Worm (Caenorhabditis elegans) whole organism, L1 larva: ENCODE measurements around the gene C03A3.9.

ENCODE experiments used
- C16A3.4 ChIP-seq: fragments of 150-350 bp; optimal IDR thresholded peaks from 2 replicates; lab custom pipeline; 2014; ENCODE audit warnings: missing biosample characterization, missing genetic modification characterization
- C34B4.2 ChIP-seq: sonication (generic microtip); optimal IDR thresholded peaks from 2 replicates; lab custom pipeline; 2017; ENCODE audit warnings: mild to moderate bottlenecking, missing genetic modification characterization, missing compliant biosample characterization
- Y116A8C.19 ChIP-seq: sonication (generic microtip); optimal IDR thresholded peaks from 2 replicates; lab custom pipeline; 2016; ENCODE audit warnings: missing compliant biosample characterization, missing genetic modification characterization, borderline replicate concordance
- alr-1 ChIP-seq: fragments of 200-800 bp; sonication (Bioruptor generic); optimal IDR thresholded peaks from 2 replicates; lab custom pipeline; 2018; ENCODE audit warnings: borderline replicate concordance, mild to moderate bottlenecking, missing genetic modification characterization, missing compliant biosample characterization
- ama-1 ChIP-seq: fragments of 150-350 bp; optimal IDR thresholded peaks from 2 replicates; lab custom pipeline; 2014
- blmp-1 ChIP-seq: fragments of 150-350 bp; optimal IDR thresholded peaks from 2 replicates; lab custom pipeline; 2014; ENCODE audit warnings: missing biosample characterization, missing genetic modification characterization
- ceh-88 ChIP-seq: fragments of 200-800 bp; sonication (Bioruptor generic); IDR thresholded peaks from 2 replicates; pipeline ENCODE4 v1.3.6; 2022; ENCODE audit warnings: missing genetic modification characterization, missing compliant biosample characterization
- ceh-90 ChIP-seq: sonication (generic microtip); optimal IDR thresholded peaks from 2 replicates; lab custom pipeline; 2016; ENCODE audit warnings: missing genetic modification characterization, missing compliant biosample characterization
- dpl-1 ChIP-seq, 3 experiments: fragments of 150-350 bp in 2 of 3; sonication (generic microtip) in 1 of 3; optimal IDR thresholded peaks; 2 replicates each; lab custom pipeline; 2014 to 2017; ENCODE audit warnings: missing biosample characterization in 3 of 3, missing genetic modification characterization in 3 of 3, missing genetic modification reagents in 3 of 3
- dsc-1 ChIP-seq: sonication (generic microtip); optimal IDR thresholded peaks from 2 replicates; lab custom pipeline; 2016; ENCODE audit warnings: mild to moderate bottlenecking, missing genetic modification characterization, missing compliant biosample characterization
- efl-1 ChIP-seq, 4 experiments: fragments of 150-350 bp; optimal IDR thresholded peaks in 3 of 4; peaks in 1 of 4; 1 replicate in 1 of 4; 2 replicates in 3 of 4; lab custom pipeline; 2014; ENCODE audit warnings: missing biosample characterization in 2 of 4, missing genetic modification characterization in 2 of 4, missing genetic modification reagents in 2 of 4
- egl-27 ChIP-seq, 2 experiments: fragments of 150-350 bp in 1 of 2; sonication (generic microtip); optimal IDR thresholded peaks; 3 replicates each; lab custom pipeline; 2017 to 2018; ENCODE audit warnings: missing biosample characterization in 2 of 2, missing genetic modification characterization in 2 of 2, missing genetic modification reagents in 2 of 2
- fkh-4 ChIP-seq: sonication (generic microtip); optimal IDR thresholded peaks from 2 replicates; lab custom pipeline; 2016; ENCODE audit warnings: missing compliant biosample characterization, missing genetic modification characterization, borderline replicate concordance
- grh-1 ChIP-seq: fragments of 200-800 bp; sonication (Bioruptor generic); IDR thresholded peaks from 2 replicates; pipeline ENCODE4 v1.3.6; 2022; ENCODE audit warnings: missing genetic modification reagents, missing genetic modification characterization, missing compliant biosample characterization
- hlh-17 ChIP-seq: fragments of 200-800 bp; sonication (Bioruptor generic); optimal IDR thresholded peaks from 2 replicates; lab custom pipeline; 2018; ENCODE audit warnings: missing genetic modification characterization, mild to moderate bottlenecking, missing compliant biosample characterization, moderate library complexity, borderline replicate concordance
- isw-1 ChIP-seq: fragments of 200-800 bp; sonication (Bioruptor generic); IDR thresholded peaks from 2 replicates; pipeline ENCODE4 v1.3.6; 2022; ENCODE audit warnings: missing genetic modification characterization, missing compliant biosample characterization
- jun-1 ChIP-seq: fragments of 150-350 bp; optimal IDR thresholded peaks from 2 replicates; lab custom pipeline; 2014; ENCODE audit warnings: missing biosample characterization, missing genetic modification reagents, missing genetic modification characterization
- lin-13 ChIP-seq: fragments of 150-350 bp; optimal IDR thresholded peaks from 2 replicates; lab custom pipeline; 2014; ENCODE audit warnings: missing biosample characterization, missing genetic modification reagents, missing genetic modification characterization
- lin-14 ChIP-seq: fragments of 200-800 bp; sonication (Bioruptor generic); optimal IDR thresholded peaks from 2 replicates; lab custom pipeline; 2018; ENCODE audit warnings: mild to moderate bottlenecking, missing genetic modification characterization, moderate library complexity, missing compliant biosample characterization
- lin-35 ChIP-seq, 2 experiments: fragments of 150-350 bp; optimal IDR thresholded peaks; 2 replicates each; lab custom pipeline; 2014; ENCODE audit warnings: missing biosample characterization in 2 of 2, missing genetic modification characterization in 2 of 2, missing genetic modification reagents in 2 of 2
- lir-3 ChIP-seq: sonication (generic microtip); optimal IDR thresholded peaks from 2 replicates; lab custom pipeline; 2016; ENCODE audit warnings: mild to moderate bottlenecking, missing genetic modification characterization, moderate library complexity, missing compliant biosample characterization; ENCODE audit not compliant: poor library complexity
- nhr-11 ChIP-seq: fragments of 150-350 bp; optimal IDR thresholded peaks from 2 replicates; lab custom pipeline; 2014; ENCODE audit warnings: missing biosample characterization, missing genetic modification characterization
- nhr-19 ChIP-seq: fragments of 200-800 bp; sonication (Bioruptor generic); conservative IDR thresholded peaks from 2 replicates; pipeline ENCODE4 v1.3.6; 2022; ENCODE audit warnings: missing genetic modification characterization, missing compliant biosample characterization
- nhr-20 ChIP-seq: sonication (generic microtip); optimal IDR thresholded peaks from 2 replicates; lab custom pipeline; 2016; ENCODE audit warnings: mild to moderate bottlenecking, missing genetic modification characterization, missing compliant biosample characterization
- nhr-237 ChIP-seq: fragments of 150-350 bp; optimal IDR thresholded peaks from 2 replicates; lab custom pipeline; 2014; ENCODE audit warnings: missing biosample characterization, missing genetic modification characterization
- nhr-28 ChIP-seq: fragments of 150-350 bp; optimal IDR thresholded peaks from 2 replicates; lab custom pipeline; 2014; ENCODE audit warnings: missing biosample characterization, missing genetic modification characterization
- nhr-76 ChIP-seq: sonication (generic microtip); optimal IDR thresholded peaks from 2 replicates; lab custom pipeline; 2017; ENCODE audit warnings: missing biosample characterization, missing genetic modification characterization
- nhr-84 ChIP-seq: sonication (generic microtip); optimal IDR thresholded peaks from 2 replicates; lab custom pipeline; 2017; ENCODE audit warnings: missing biosample characterization, missing genetic modification characterization
- nhr-90 ChIP-seq: sonication (generic microtip); optimal IDR thresholded peaks from 2 replicates; lab custom pipeline; 2016; ENCODE audit warnings: mild to moderate bottlenecking, missing genetic modification characterization, missing compliant biosample characterization; ENCODE audit not compliant: poor library complexity
- pax-3 ChIP-seq: fragments of 200-800 bp; sonication (Bioruptor generic); optimal IDR thresholded peaks from 2 replicates; lab custom pipeline; 2018; ENCODE audit warnings: mild to moderate bottlenecking, missing genetic modification characterization, moderate library complexity, missing compliant biosample characterization
- pqm-1 ChIP-seq: sonication (generic microtip); optimal IDR thresholded peaks from 3 replicates; lab custom pipeline; 2017; ENCODE audit warnings: missing biosample characterization, missing genetic modification characterization
- rnt-1 ChIP-seq: sonication (generic microtip); optimal IDR thresholded peaks from 2 replicates; lab custom pipeline; 2016; ENCODE audit warnings: mild to moderate bottlenecking, missing genetic modification characterization, moderate library complexity, missing compliant biosample characterization
- skn-1 ChIP-seq: fragments of 150-350 bp; optimal IDR thresholded peaks from 2 replicates; lab custom pipeline; 2014; ENCODE audit warnings: missing biosample characterization, missing genetic modification characterization
- snpc-4 ChIP-seq: fragments of 150-350 bp; optimal IDR thresholded peaks from 2 replicates; lab custom pipeline; 2014; ENCODE audit warnings: missing biosample characterization, missing genetic modification characterization
- snu-23 ChIP-seq: sonication (generic microtip); optimal IDR thresholded peaks from 2 replicates; lab custom pipeline; 2016; ENCODE audit warnings: missing genetic modification characterization, missing compliant biosample characterization
- sup-37 ChIP-seq: fragments of 200-800 bp; sonication (Bioruptor generic); optimal IDR thresholded peaks from 2 replicates; lab custom pipeline; 2018; ENCODE audit warnings: mild to moderate bottlenecking, missing genetic modification characterization, missing compliant biosample characterization
- swsn-7 ChIP-seq: sonication (generic microtip); optimal IDR thresholded peaks from 2 replicates; lab custom pipeline; 2016; ENCODE audit warnings: missing genetic modification characterization, missing compliant biosample characterization
- tbx-2 ChIP-seq: sonication (generic microtip); optimal IDR thresholded peaks from 2 replicates; lab custom pipeline; 2016; ENCODE audit warnings: missing genetic modification characterization, missing compliant biosample characterization
- unc-130 ChIP-seq: fragments of 150-350 bp; optimal IDR thresholded peaks from 2 replicates; lab custom pipeline; 2017; ENCODE audit warnings: missing biosample characterization, missing genetic modification characterization, inconsistent platforms
- unc-30 ChIP-seq: sonication (generic microtip); optimal IDR thresholded peaks from 2 replicates; lab custom pipeline; 2017; ENCODE audit warnings: missing biosample characterization, missing genetic modification characterization
- unc-62 ChIP-seq: fragments of 150-350 bp; optimal IDR thresholded peaks from 2 replicates; lab custom pipeline; 2014; ENCODE audit warnings: missing biosample characterization, missing genetic modification reagents, missing genetic modification characterization
- unc-86 ChIP-seq: sonication (generic microtip); optimal IDR thresholded peaks from 2 replicates; lab custom pipeline; 2016; ENCODE audit warnings: missing genetic modification characterization, missing compliant biosample characterization
- vab-15 ChIP-seq: sonication (generic microtip); optimal IDR thresholded peaks from 2 replicates; lab custom pipeline; 2017; ENCODE audit warnings: missing genotype, mild to moderate bottlenecking, missing genetic modification characterization, missing compliant biosample characterization
- xbp-1 ChIP-seq: sonication (generic microtip); optimal IDR thresholded peaks from 2 replicates; lab custom pipeline; 2016; ENCODE audit warnings: missing genetic modification characterization, missing compliant biosample characterization
- zip-4 ChIP-seq: fragments of 200-800 bp; sonication (Bioruptor generic); optimal IDR thresholded peaks from 2 replicates; lab custom pipeline; 2018; ENCODE audit warnings: mild to moderate bottlenecking, missing genetic modification characterization, moderate library complexity, missing compliant biosample characterization
- ztf-4 ChIP-seq: fragments of 150-350 bp; optimal IDR thresholded peaks from 2 replicates; lab custom pipeline; 2014; ENCODE audit warnings: missing biosample characterization, missing genetic modification characterization

C03A3.9 gene

DNA sequence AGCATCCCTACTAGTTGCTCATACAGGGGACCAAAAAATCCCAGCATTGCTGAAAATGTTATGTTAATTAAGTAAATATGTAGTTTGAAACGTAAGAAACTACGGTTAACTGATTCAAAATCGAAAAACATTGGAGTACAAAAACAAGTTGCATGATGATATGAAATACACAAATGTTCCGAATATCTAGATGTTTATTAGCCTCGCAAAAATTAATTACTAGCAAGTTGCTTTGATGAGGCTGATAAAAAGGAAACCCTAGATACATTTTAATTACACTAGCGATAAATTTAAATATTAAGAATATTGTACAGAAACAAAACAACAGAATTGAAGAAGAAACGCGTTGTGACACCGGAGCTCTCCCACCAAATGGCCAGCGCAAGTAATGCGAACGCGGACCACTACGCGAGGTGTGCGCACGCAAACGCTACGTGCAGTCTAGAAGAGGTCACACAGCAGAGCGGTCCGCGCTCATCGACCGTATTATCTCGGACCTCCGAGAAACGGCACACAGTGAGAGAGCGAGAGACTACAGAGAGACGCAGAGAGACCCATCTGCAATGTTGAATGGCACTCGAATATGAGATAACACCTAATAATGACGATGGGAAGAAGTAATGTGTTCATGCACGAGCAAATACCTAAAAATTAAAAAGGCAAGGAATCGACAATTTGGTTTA lies 30.0 kb downstream of the C03A3.9 start, which contains the start of gene inx-2:
Gene inx-2, minus strand, starts transcription at position 51 of the 683 bp plus-strand sequence.
- no peak for TF ChIP-seq nhr-90 (tag; lab: Kevin White, UChicago)
- TF ChIP-seq lin-13 (GFP tag; lab: Kevin White, UChicago) = no peak
- no peak for TF ChIP-seq unc-30
- no peak for TF ChIP-seq egl-27 (tag; optimal IDR thresholded peaks at IDR 0.05; lab: Kevin White, UChicago)
- TF ChIP-seq snpc-4 (tag; lab: Kevin White, UChicago) = no peak
- no peak for TF ChIP-seq unc-130 (tag; lab: Kevin White, UChicago)
- no peak for TF ChIP-seq jun-1
- no peak for TF ChIP-seq ztf-4 (tag; lab: Kevin White, UChicago)
- TF ChIP-seq nhr-28 (tag; lab: Kevin White, UChicago) = no peak
- no peak for TF ChIP-seq efl-1 (optimal IDR thresholded peaks at IDR 0.05; lab: Kevin White, UChicago)
- no peak for TF ChIP-seq efl-1 (GFP tag; optimal IDR thresholded peaks at IDR 0.05 in 1 of 2; lab: Kevin White, UChicago)
- no peak for TF ChIP-seq ceh-88 (GFP tag; lab: Robert Waterston, UW)
- TF ChIP-seq pax-3 = no peak
- no peak for TF ChIP-seq C16A3.4 (tag; lab: Kevin White, UChicago)

DNA sequence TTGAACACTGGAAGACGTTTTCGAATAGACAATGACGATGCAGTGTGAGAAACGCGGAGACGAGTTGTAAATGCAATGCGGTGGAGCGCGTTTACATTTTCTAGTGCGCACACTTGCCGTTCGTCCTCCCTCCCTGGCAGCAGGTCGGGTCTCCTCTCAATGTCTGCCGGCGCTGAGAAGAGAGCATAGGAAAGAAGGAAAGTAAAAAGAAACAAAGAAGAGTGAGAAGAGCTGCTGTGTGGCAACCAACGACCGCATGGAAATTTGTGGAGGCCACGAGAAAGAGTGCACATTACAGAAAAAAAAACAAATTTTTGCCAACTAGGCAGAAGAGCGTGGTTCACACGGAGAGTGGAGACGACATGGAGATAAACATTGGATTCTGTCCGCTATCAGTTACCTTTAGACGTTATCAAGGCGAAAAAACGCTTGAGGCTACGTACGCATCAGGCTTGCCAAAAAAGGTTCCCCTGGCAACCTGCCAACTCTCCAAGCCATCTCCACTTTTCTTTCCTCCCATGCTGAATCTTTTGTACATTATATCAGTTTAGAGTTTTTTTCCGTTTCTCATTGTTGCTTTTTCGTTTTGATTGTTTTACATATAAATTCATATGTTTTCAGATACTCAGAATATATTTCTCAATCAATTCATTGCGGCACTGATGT lies 33.0 kb downstream of the C03A3.9 start, which contains the start of the genes snrp-40.1 and F08G12.3:
Gene snrp-40.1, minus strand, starts transcription at position 143 of the 666 bp plus-strand sequence.
Gene F08G12.3, plus strand, starts transcription at position 616 of the 666 bp plus-strand sequence.
- peak; percentile 12 for TF ChIP-seq nhr-237 (tag; lab: Kevin White, UChicago)
- no peak for TF ChIP-seq alr-1 (tag; lab: Kevin White, UChicago)
- TF ChIP-seq tbx-2 = peak; percentile 79
- TF ChIP-seq unc-30 = no peak
- no peak for TF ChIP-seq Y116A8C.19 (tag; lab: Kevin White, UChicago)
- peak; percentile 58 to 66 for TF ChIP-seq lin-35 (GFP tag; optimal IDR thresholded peaks at IDR 0.05; lab: Kevin White, UChicago)
- TF ChIP-seq swsn-7 (tag; lab: Kevin White, UChicago) = peak; percentile 80
- TF ChIP-seq unc-62 (GFP tag; lab: Kevin White, UChicago) = no peak
- TF ChIP-seq blmp-1 (tag; lab: Kevin White, UChicago) = no peak
- no peak for TF ChIP-seq hlh-17 (GFP tag; lab: Kevin White, UChicago)
- peak; percentile 99 for TF ChIP-seq lin-14 (GFP tag; lab: Kevin White, UChicago)
- no peak for TF ChIP-seq pqm-1 (tag; lab: Kevin White, UChicago)
- TF ChIP-seq isw-1 (GFP tag; lab: Robert Waterston, UW) = peak; percentile 55
- TF ChIP-seq unc-86 (tag; lab: Kevin White, UChicago) = peak; percentile 63
- no peak for TF ChIP-seq grh-1 (GFP tag; lab: Robert Waterston, UW)
- no peak for TF ChIP-seq nhr-11 (tag; lab: Kevin White, UChicago)
- no peak for TF ChIP-seq sup-37
- no peak for TF ChIP-seq nhr-84 (tag; lab: Kevin White, UChicago)
- no peak for TF ChIP-seq nhr-28 (tag; lab: Kevin White, UChicago)
- TF ChIP-seq snu-23 = peak; percentile 86
- peak; percentile 83 for TF ChIP-seq C16A3.4 (tag; lab: Kevin White, UChicago)
- peak; percentile 70 for TF ChIP-seq dsc-1 (tag; lab: Kevin White, UChicago)
- TF ChIP-seq rnt-1 (tag; lab: Kevin White, UChicago) = peak; percentile 83
- TF ChIP-seq ceh-88 (GFP tag; lab: Robert Waterston, UW) = 0 out of 2 replicates have a peak, but pooled peaks have one; percentile 55
- TF ChIP-seq nhr-20 (tag; lab: Kevin White, UChicago) = peak; percentile 90
- TF ChIP-seq xbp-1 = peak; percentile 73
- TF ChIP-seq zip-4 (GFP tag; lab: Kevin White, UChicago) = no peak
- TF ChIP-seq ceh-90 (tag; lab: Kevin White, UChicago) = no peak
- peak; percentile 6 for TF ChIP-seq nhr-90 (tag; lab: Kevin White, UChicago)
- no peak for TF ChIP-seq C34B4.2
- TF ChIP-seq egl-27 (tag; optimal IDR thresholded peaks at IDR 0.05; lab: Kevin White, UChicago) = no peak
- peak; percentile 36 for TF ChIP-seq lir-3 (tag; lab: Kevin White, UChicago)
- peak; percentile 83 for TF ChIP-seq skn-1 (tag; lab: Kevin White, UChicago)
- TF ChIP-seq unc-130 (tag; lab: Kevin White, UChicago) = peak; percentile 75
- TF ChIP-seq snpc-4 (tag; lab: Kevin White, UChicago) = peak; percentile 63
- no peak for TF ChIP-seq nhr-76 (tag; lab: Kevin White, UChicago)
- TF ChIP-seq ztf-4 (tag; lab: Kevin White, UChicago) = peak; percentile 33
- no peak for TF ChIP-seq ama-1 (lab: Kevin White, UChicago)
- TF ChIP-seq nhr-19 = peak; percentile 74
- peak; percentile 26 to 58 (median 43) for TF ChIP-seq dpl-1 (GFP tag; optimal IDR thresholded peaks at IDR 0.05; lab: Kevin White, UChicago)
- TF ChIP-seq fkh-4 (tag; lab: Kevin White, UChicago) = no peak
- TF ChIP-seq vab-15 (tag; lab: Kevin White, UChicago) = no peak
